Fruit fly (Drosophila melanogaster): ENCODE data around the gene CG7920.

CG7920 gene

dm6 chr3R:30056592-30057135 is 41.6 kb upstream of the CG7920 start, which contains the start of the genes CG7950 and Rpp14a (continued):
- TF ChIP-seq shn (GFP tag; optimal IDR thresholded peaks at IDR 0.05) (peak; percentile 88), CG4424 (GFP tag; optimal IDR thresholded peaks at IDR 0.05) (peak; percentile 73), Camta (GFP tag; optimal IDR thresholded peaks at IDR 0.05) (peak; percentile 66), CG10209 (GFP tag; optimal IDR thresholded peaks at IDR 0.05) (peak; percentile 72), p53 (GFP tag; optimal IDR thresholded peaks at IDR 0.05) (no peak), pum (GFP tag; optimal IDR thresholded peaks at IDR 0.05) (peak; percentile 73), Myb (GFP tag; optimal IDR thresholded peaks at IDR 0.05) (peak; percentile 96), Optix (GFP tag; IDR thresholded peaks at IDR 0.05) (peak; percentile 55; the same call in 2 of the 3 replicates), gro (GFP tag; optimal IDR thresholded peaks at IDR 0.05) (peak; percentile 82), CG12942 (GFP tag; optimal IDR thresholded peaks at IDR 0.05) (peak; percentile 79), CG6654 (GFP tag; optimal IDR thresholded peaks at IDR 0.05) (no peak), CG9727 (GFP tag; optimal IDR thresholded peaks at IDR 0.05) (peak; percentile 71), CG6683 (GFP tag; optimal IDR thresholded peaks at IDR 0.05) (no peak), Ets97D (GFP tag; optimal IDR thresholded peaks at IDR 0.05) (peak; percentile 71), CG2116 (GFP tag; optimal IDR thresholded peaks at IDR 0.05) (peak; percentile 64), CG14860 (GFP tag; IDR thresholded peaks at IDR 0.05; ENCODE audit: partially characterized antibody) (no peak), CG17612 (GFP tag; IDR thresholded peaks at IDR 0.05) (peak; percentile 61), fd96Cb (tag; optimal IDR thresholded peaks at IDR 0.05) (peak; percentile 51), scrt (GFP tag; optimal IDR thresholded peaks at IDR 0.05) (peak; percentile 55), MTF-1 (GFP tag; optimal IDR thresholded peaks at IDR 0.05; ENCODE audit: borderline replicate concordance) (no peak), CG10543 (GFP tag; optimal IDR thresholded peaks at IDR 0.05) (peak; percentile 58), CG17186 (GFP tag; optimal IDR thresholded peaks at IDR 0.05) (peak; percentile 60), GATAe (GFP tag; conservative IDR thresholded peaks at IDR 0.05) (no peak), CG12071 (GFP tag; optimal IDR thresholded peaks at IDR 0.05) (peak; percentile 19), CG11093 (GFP tag; IDR thresholded peaks at IDR 0.05) (no peak), CG34422 (GFP tag; IDR thresholded peaks at IDR 0.05) (peak; percentile 85; the same call in 2 of the 3 replicates), Bdp1 (GFP tag; optimal IDR thresholded peaks at IDR 0.05) (peak; percentile 71), repo (GFP tag; optimal IDR thresholded peaks at IDR 0.05) (peak; percentile 54), chinmo (GFP tag; IDR thresholded peaks at IDR 0.05; ENCODE audit: partially characterized antibody) (no peak), Med (GFP tag) (peak; percentile 97), E2f1 (GFP tag; IDR thresholded peaks at IDR 0.05) (peak; percentile 69), CG6791 (GFP tag; IDR thresholded peaks at IDR 0.05; ENCODE audit: partially characterized antibody) (no peak), sqz (GFP tag; optimal IDR thresholded peaks at IDR 0.05) (peak; percentile 16), emc (GFP tag; optimal IDR thresholded peaks at IDR 0.05) (no peak), Opbp (GFP tag; IDR thresholded peaks at IDR 0.05; ENCODE audit: partially characterized antibody) (no peak), Max (GFP tag; optimal IDR thresholded peaks at IDR 0.05) (peak; percentile 75), CG17361 (GFP tag; IDR thresholded peaks at IDR 0.05) (peak; percentile 37; the same call in 2 of the 3 replicates), fd3F (GFP tag; optimal IDR thresholded peaks at IDR 0.05) (peak; percentile 69), Awh (GFP tag; IDR thresholded peaks at IDR 0.05) (peak; percentile 37; the same call in 1 of the 2 replicates), slbo (GFP tag; IDR thresholded peaks at IDR 0.05) (peak; percentile 91), Chrac-16 (GFP tag; optimal IDR thresholded peaks at IDR 0.05) (peak; percentile 85), NK7.1 (GFP tag; optimal IDR thresholded peaks at IDR 0.05) (peak; percentile 49), B-H2 (GFP tag; optimal IDR thresholded peaks at IDR 0.05) (peak; percentile 85), HLH4C (GFP tag; IDR thresholded peaks at IDR 0.05; ENCODE audit: partially characterized antibody) (no peak), ind (GFP tag; optimal IDR thresholded peaks at IDR 0.05) (peak; percentile 70), nom (GFP tag; optimal IDR thresholded peaks at IDR 0.05) (peak; percentile 75), fu2 (GFP tag; optimal IDR thresholded peaks at IDR 0.05) (peak; percentile 73), HLH54F (GFP tag; optimal IDR thresholded peaks at IDR 0.05) (peak; percentile 88), CG18599 (GFP tag; optimal IDR thresholded peaks at IDR 0.05) (peak; percentile 73), CG18764 (GFP tag; optimal IDR thresholded peaks at IDR 0.05) (peak; percentile 51)
